Worm (Caenorhabditis elegans): ENCODE results near the gene Y67A10A.3.

Y67A10A.3 gene

DNA sequence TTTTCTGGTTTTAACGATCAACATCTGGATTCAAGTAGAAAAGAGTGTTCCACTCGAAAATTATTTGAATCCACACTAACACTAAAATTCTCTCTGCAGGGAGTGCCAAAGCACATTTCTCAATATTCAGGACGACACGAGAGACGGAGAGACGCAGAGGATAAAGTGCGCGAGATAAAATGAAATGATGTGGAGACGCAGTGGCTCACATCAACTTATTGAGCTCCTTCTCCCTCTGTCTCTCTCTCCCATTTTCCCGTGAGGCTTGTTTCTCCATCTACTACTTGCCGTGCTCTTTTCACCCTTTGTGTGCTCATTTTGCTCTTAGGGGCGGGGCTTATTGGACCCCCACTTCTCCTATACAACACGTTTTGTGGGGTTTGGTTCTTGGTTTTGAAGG, 21.9 kb upstream of the Y67A10A.3 start:
- peak; percentile 82 for TF ChIP-seq unc-42 (tag; optimal IDR thresholded peaks at IDR 0.05)
- peak; percentile 60 for TF ChIP-seq ceh-18 (tag; optimal IDR thresholded peaks at IDR 0.05)
- TF ChIP-seq zip-5 (tag; optimal IDR thresholded peaks at IDR 0.05), result no peak
- no peak for TF ChIP-seq pat-9 (tag; optimal IDR thresholded peaks at IDR 0.05)
- no peak for TF ChIP-seq ceh-45 (GFP tag; IDR thresholded peaks at IDR 0.05)
- TF ChIP-seq Y22D7AL.16 (tag; optimal IDR thresholded peaks at IDR 0.05), result no peak
- TF ChIP-seq che-1 (tag; optimal IDR thresholded peaks at IDR 0.05), result no peak
- TF ChIP-seq unc-3 (GFP tag; conservative IDR thresholded peaks at IDR 0.05), result no peak
- TF ChIP-seq unc-3 (tag; optimal IDR thresholded peaks at IDR 0.05), result peak; percentile 12
- peak; percentile 53 for TF ChIP-seq nfya-1 (tag; optimal IDR thresholded peaks at IDR 0.05)
- peak; percentile 13 for TF ChIP-seq ceh-34 (tag; optimal IDR thresholded peaks at IDR 0.05)
- peak; percentile 76 for TF ChIP-seq unc-55 (GFP tag; optimal IDR thresholded peaks at IDR 0.05)
- TF ChIP-seq fax-1 (tag; optimal IDR thresholded peaks at IDR 0.05), result no peak
- peak; percentile 79 for TF ChIP-seq ceh-31 (tag; optimal IDR thresholded peaks at IDR 0.05)
- TF ChIP-seq ceh-19 (GFP tag; optimal IDR thresholded peaks at IDR 0.05), result peak; percentile 2
- TF ChIP-seq ztf-16 (tag; optimal IDR thresholded peaks at IDR 0.05), result no peak
- TF ChIP-seq hlh-8 (tag; optimal IDR thresholded peaks at IDR 0.05), result peak; percentile 54
- TF ChIP-seq rnt-1 (tag; optimal IDR thresholded peaks at IDR 0.05), result peak; percentile 27

- TF ChIP-seq ceh-14 (tag; optimal IDR thresholded peaks at IDR 0.05) (no peak), K09A11.1 (tag; optimal IDR thresholded peaks at IDR 0.05; ENCODE audit: insufficient read depth) (no peak), F13H6.1 (tag; optimal IDR thresholded peaks at IDR 0.05) (no peak)
Observed at ce11 chrIV:14350651-14351050, 16.4 kb upstream of the Y67A10A.3 start, which contains the start of gene oac-56. oac-56 (minus strand) TSS chrIV:14350751.

- TF ChIP-seq ref-2 (tag; optimal IDR thresholded peaks at IDR 0.05), result no peak
- no peak for TF ChIP-seq unc-86 (tag; optimal IDR thresholded peaks at IDR 0.05)
- no peak for TF ChIP-seq hlh-8 (tag; optimal IDR thresholded peaks at IDR 0.05)
- no peak for TF ChIP-seq hlh-13 (GFP tag; optimal IDR thresholded peaks at IDR 0.05)
- TF ChIP-seq fkh-10 (GFP tag; optimal IDR thresholded peaks at IDR 0.05), result no peak
- TF ChIP-seq ahr-1 (tag; optimal IDR thresholded peaks at IDR 0.05), result no peak
- no peak for TF ChIP-seq gmeb-2 (tag; optimal IDR thresholded peaks at IDR 0.05)
- TF ChIP-seq ceh-30 (tag; optimal IDR thresholded peaks at IDR 0.05), result no peak
- TF ChIP-seq zip-5 (tag; optimal IDR thresholded peaks at IDR 0.05), result no peak
- no peak for TF ChIP-seq K09A11.1 (tag; optimal IDR thresholded peaks at IDR 0.05; ENCODE audit: insufficient read depth)
- TF ChIP-seq ceh-2 (tag; optimal IDR thresholded peaks at IDR 0.05), result no peak
- no peak for TF ChIP-seq hlh-30 (tag; optimal IDR thresholded peaks at IDR 0.05; ENCODE audit: insufficient read depth)
- TF ChIP-seq fax-1 (tag; optimal IDR thresholded peaks at IDR 0.05), result no peak
- TF ChIP-seq ceh-18 (tag; optimal IDR thresholded peaks at IDR 0.05), result no peak
- TF ChIP-seq dve-1 (tag; optimal IDR thresholded peaks at IDR 0.05), result no peak
- no peak for TF ChIP-seq Y22D7AL.16 (tag; optimal IDR thresholded peaks at IDR 0.05)
Observed at ce11 chrIV:14343756-14344155, 9.5 kb upstream of the Y67A10A.3 start, which contains the start of gene srlf-28. srlf-28 (minus strand) TSS chrIV:14343856.

DNA sequence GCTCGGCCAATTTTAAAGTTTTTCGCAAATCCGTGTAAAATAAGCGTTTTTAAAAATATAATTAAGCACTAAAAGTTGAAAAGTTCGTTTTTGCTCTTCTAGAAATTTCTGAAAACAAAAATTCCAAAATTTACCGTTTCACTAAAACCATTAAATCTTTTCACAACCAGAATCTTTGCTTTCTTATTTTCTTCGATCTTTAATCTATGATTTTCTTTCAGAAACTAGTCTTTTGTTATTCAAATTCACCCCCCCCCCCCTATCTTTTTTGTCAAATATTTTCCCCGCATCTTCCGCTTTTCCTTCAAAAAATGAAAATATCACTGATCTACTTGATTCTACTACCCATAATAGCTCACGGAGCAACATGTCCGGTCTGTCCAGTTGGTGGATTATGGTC, 5.4 kb upstream of the Y67A10A.3 start, which contains the start of gene Y67A10A.11:
Gene Y67A10A.11, plus strand, starts transcription at position 301 of the 400 bp plus-strand sequence.
- TF ChIP-seq rnt-1 (tag; optimal IDR thresholded peaks at IDR 0.05), result no peak
- no peak for TF ChIP-seq lin-11 (tag; optimal IDR thresholded peaks at IDR 0.05)
- TF ChIP-seq ceh-34 (tag; optimal IDR thresholded peaks at IDR 0.05), result no peak
- no peak for TF ChIP-seq dve-1 (tag; optimal IDR thresholded peaks at IDR 0.05)
- no peak for TF ChIP-seq lim-6 (tag; optimal IDR thresholded peaks at IDR 0.05)
- TF ChIP-seq K09A11.1 (tag; optimal IDR thresholded peaks at IDR 0.05; ENCODE audit: insufficient read depth), result no peak
- no peak for TF ChIP-seq pax-1 (tag; optimal IDR thresholded peaks at IDR 0.05)
- TF ChIP-seq pros-1 (tag; optimal IDR thresholded peaks at IDR 0.05), result no peak
- no peak for TF ChIP-seq ceh-14 (tag; optimal IDR thresholded peaks at IDR 0.05)
- TF ChIP-seq elt-4 (tag; optimal IDR thresholded peaks at IDR 0.05), result no peak

All from whole organism, late embryonic.